Worm (Caenorhabditis elegans) whole organism, early embryonic: ENCODE data around the gene dmsr-13.

ENCODE experiments used
- B0310.2 ChIP-seq: sonication (generic microtip); optimal IDR thresholded peaks from 2 replicates; lab custom pipeline; 2016; ENCODE audit warnings: mild to moderate bottlenecking, missing genetic modification characterization, missing compliant biosample characterization
- F13C5.2 ChIP-seq: sonication (generic microtip); optimal IDR thresholded peaks from 2 replicates; lab custom pipeline; 2017; ENCODE audit warnings: mild to moderate bottlenecking, missing genetic modification characterization, inconsistent platforms, missing compliant biosample characterization
- aly-1 ChIP-seq: sonication (generic microtip); optimal IDR thresholded peaks from 2 replicates; lab custom pipeline; 2016; ENCODE audit warnings: missing genetic modification characterization, missing compliant biosample characterization
- ama-1 ChIP-seq: fragments of 150-350 bp; optimal IDR thresholded peaks from 2 replicates; lab custom pipeline; 2014
- ceh-13 ChIP-seq: fragments of 200-800 bp; sonication (Bioruptor generic); optimal IDR thresholded peaks from 2 replicates; lab custom pipeline; 2018; ENCODE audit warnings: mild to moderate bottlenecking, missing genetic modification characterization, missing compliant biosample characterization
- ceh-36 ChIP-seq: sonication (generic microtip); optimal IDR thresholded peaks from 2 replicates; lab custom pipeline; 2016; ENCODE audit warnings: missing genetic modification characterization, inconsistent platforms, missing compliant biosample characterization
- ets-7 ChIP-seq: sonication (generic microtip); optimal IDR thresholded peaks from 2 replicates; lab custom pipeline; 2016; ENCODE audit warnings: missing genotype, missing genetic modification characterization, missing compliant biosample characterization
- flt-1 ChIP-seq: fragments of 200-800 bp; sonication (Bioruptor generic); IDR thresholded peaks from 2 replicates; pipeline ENCODE4 v1.3.6; 2022; ENCODE audit warnings: missing genetic modification characterization, missing compliant biosample characterization
- hmbx-1 ChIP-seq: sonication (generic microtip); optimal IDR thresholded peaks from 2 replicates; lab custom pipeline; 2016; ENCODE audit warnings: mild to moderate bottlenecking, missing genetic modification characterization, missing compliant biosample characterization
- hmg-4 ChIP-seq: fragments of 200-800 bp; sonication (Bioruptor generic); optimal IDR thresholded peaks from 2 replicates; lab custom pipeline; 2018; ENCODE audit warnings: mild to moderate bottlenecking, missing genetic modification characterization, missing compliant biosample characterization
- hnd-1 ChIP-seq: sonication (generic microtip); optimal IDR thresholded peaks from 2 replicates; lab custom pipeline; 2016; ENCODE audit warnings: missing genetic modification characterization, missing compliant biosample characterization
- pes-1 ChIP-seq: fragments of 200-800 bp; sonication (Bioruptor generic); IDR thresholded peaks from 2 replicates; pipeline ENCODE4 v1.3.6; 2022; ENCODE audit warnings: missing genetic modification reagents, missing genetic modification characterization, missing compliant biosample characterization
- scrt-1 ChIP-seq: fragments of 200-800 bp; sonication (Bioruptor generic); IDR thresholded peaks from 2 replicates; pipeline ENCODE4 v1.3.6; 2022; ENCODE audit warnings: missing genetic modification characterization, missing compliant biosample characterization
- sea-1 ChIP-seq: fragments of 200-800 bp; sonication (Bioruptor generic); conservative IDR thresholded peaks from 2 replicates; pipeline ENCODE4 v1.3.6; 2022; ENCODE audit warnings: missing genetic modification characterization, missing compliant biosample characterization
- tbx-11 ChIP-seq: fragments of 200-800 bp; sonication (Bioruptor generic); IDR thresholded peaks from 2 replicates; pipeline ENCODE4 v1.3.6; 2022; ENCODE audit warnings: missing genetic modification characterization, missing compliant biosample characterization
- tbx-37 ChIP-seq: fragments of 200-800 bp; sonication (Bioruptor generic); conservative IDR thresholded peaks from 2 replicates; pipeline ENCODE4 v1.3.6; 2022; ENCODE audit warnings: missing genetic modification reagents, missing genetic modification characterization, missing compliant biosample characterization
- tra-4 ChIP-seq: sonication (generic microtip); optimal IDR thresholded peaks from 2 replicates; lab custom pipeline; 2017; ENCODE audit warnings: missing genetic modification characterization, missing compliant biosample characterization

Gene dmsr-13

DNA sequence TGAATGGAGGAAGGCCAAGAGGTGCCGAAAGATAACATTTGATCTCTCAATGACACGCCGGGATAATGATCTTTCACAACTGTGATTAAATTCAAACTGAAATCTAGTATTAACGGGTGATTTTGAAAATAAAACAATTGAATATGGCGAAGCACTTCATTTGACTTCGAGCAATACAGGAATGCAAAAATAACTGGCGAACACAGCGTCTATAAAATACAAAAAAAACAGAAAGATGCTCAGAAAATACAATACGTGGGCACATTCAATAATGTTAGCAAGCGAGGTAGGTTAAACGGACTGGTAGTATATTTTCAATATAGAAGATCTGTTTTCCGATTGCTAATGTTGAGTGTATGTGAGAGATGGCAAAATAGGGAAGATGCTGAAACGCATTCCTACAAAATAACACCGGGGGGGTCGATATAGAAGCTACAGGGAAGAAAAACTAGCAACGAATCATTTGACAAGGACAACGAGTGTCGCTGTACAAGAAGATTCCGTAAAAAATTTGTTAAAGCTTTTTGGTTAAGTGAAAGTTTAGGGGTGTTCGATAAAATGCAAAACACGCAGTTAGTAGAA lies 36.6 kb downstream of the dmsr-13 start:
- TF ChIP-seq sea-1 (GFP tag; lab: Robert Waterston, UW): no peak
- TF ChIP-seq F13C5.2 (tag; lab: Kevin White, UChicago): no peak
- no peak for TF ChIP-seq B0310.2 (tag; lab: Kevin White, UChicago)
- TF ChIP-seq tbx-37 (GFP tag; lab: Robert Waterston, UW): no peak
- TF ChIP-seq tra-4 (tag; lab: Kevin White, UChicago): no peak
- no peak for TF ChIP-seq ceh-36 (tag; lab: Kevin White, UChicago)
- TF ChIP-seq pes-1 (GFP tag; lab: Robert Waterston, UW): no peak
- no peak for TF ChIP-seq ama-1 (lab: Kevin White, UChicago)

DNA sequence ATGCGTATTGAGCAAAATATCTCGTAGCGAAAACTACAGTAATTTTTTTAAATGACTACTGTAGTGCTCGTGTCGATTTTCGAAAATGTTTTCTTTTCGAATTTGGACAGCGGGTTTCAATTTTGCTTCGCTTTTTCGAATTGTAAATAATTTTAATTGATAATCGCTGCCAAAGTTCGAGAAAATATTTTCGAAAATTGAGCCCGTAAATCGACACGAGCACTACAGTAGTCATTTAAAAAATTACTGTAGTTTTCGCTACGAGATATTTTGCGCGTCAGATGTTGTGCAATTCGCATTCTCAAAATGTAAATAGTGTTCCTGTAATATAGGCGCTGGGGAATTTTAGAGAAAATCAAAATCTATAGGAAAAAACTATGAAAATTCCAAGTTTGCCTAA lies 37.5 kb downstream of the dmsr-13 start:
- no peak for TF ChIP-seq ets-7 (tag; lab: Kevin White, UChicago)
- no peak for TF ChIP-seq hmg-4 (GFP tag; lab: Kevin White, UChicago)
- no peak for TF ChIP-seq B0310.2 (tag; lab: Kevin White, UChicago)
- no peak for TF ChIP-seq F13C5.2 (tag; lab: Kevin White, UChicago)
- no peak for TF ChIP-seq aly-1
- TF ChIP-seq sea-1 (GFP tag; lab: Robert Waterston, UW): no peak
- TF ChIP-seq hnd-1: no peak
- TF ChIP-seq ceh-13 (GFP tag; lab: Kevin White, UChicago): no peak
- no peak for TF ChIP-seq pes-1 (GFP tag; lab: Robert Waterston, UW)
- TF ChIP-seq tbx-37 (GFP tag; lab: Robert Waterston, UW): no peak
- TF ChIP-seq ceh-36 (tag; lab: Kevin White, UChicago): no peak
- no peak for TF ChIP-seq tbx-11 (GFP tag; lab: Robert Waterston, UW)
- TF ChIP-seq hmbx-1 (tag; lab: Kevin White, UChicago): no peak

- TF ChIP-seq tbx-37 (GFP tag; lab: Robert Waterston, UW) (no peak), F13C5.2 (tag; lab: Kevin White, UChicago) (no peak), scrt-1 (GFP tag; lab: Robert Waterston, UW) (no peak), B0310.2 (tag; lab: Kevin White, UChicago) (no peak), aly-1 (no peak), hnd-1 (no peak), tbx-11 (GFP tag; lab: Robert Waterston, UW) (no peak), ceh-13 (GFP tag; lab: Kevin White, UChicago) (no peak), hmg-4 (GFP tag; lab: Kevin White, UChicago) (no peak)
Observed at ce11 chrV:6780676-6781075, 39.0 kb downstream of the dmsr-13 start.

DNA sequence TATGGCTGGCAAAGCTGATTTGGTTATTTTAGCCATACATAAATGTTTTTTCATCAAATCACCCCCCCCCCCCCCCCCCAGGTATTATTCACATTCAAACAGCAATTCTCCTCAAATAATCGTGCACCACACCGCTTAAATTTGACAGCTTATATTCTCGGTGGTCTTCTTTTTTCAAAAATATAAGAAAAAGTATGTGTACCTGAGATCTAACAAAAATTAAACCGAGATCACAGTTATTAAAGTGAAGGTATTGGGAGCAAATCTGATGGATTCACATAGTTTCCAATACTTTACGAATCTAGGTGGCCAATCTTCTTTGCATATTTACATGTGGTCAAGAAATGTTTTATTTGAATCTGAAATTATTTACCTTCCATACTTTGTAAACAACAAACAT lies 39.5 kb downstream of the dmsr-13 start, which contains the start of gene ZC404.15:
TSS of gene ZC404.15 (plus strand) at position 301 of the 400 bp plus-strand sequence.
- TF ChIP-seq tbx-11 (GFP tag; lab: Robert Waterston, UW) (no peak), scrt-1 (GFP tag; lab: Robert Waterston, UW) (no peak), tbx-37 (GFP tag; lab: Robert Waterston, UW) (no peak)

DNA sequence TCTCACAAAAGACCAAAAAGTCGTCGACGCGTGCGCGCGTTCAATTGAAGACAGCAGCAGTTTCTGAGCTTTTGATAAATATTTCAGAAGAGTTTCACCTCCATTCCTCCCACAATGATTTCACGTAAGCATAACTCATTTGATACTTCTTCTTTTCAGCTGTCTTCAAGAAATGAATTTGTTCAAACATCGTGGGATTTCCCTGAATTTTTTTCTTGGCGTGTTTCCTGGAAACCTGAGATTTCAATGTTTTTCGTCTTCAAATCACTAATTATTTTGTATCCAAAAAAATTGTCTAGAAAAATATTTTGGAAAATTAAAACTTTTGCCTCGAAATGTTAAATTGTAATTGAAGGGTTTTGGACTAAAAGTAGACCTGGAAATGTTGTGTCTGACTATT lies 41.3 kb downstream of the dmsr-13 start:
- no peak for TF ChIP-seq ceh-36 (tag; lab: Kevin White, UChicago)
- TF ChIP-seq B0310.2 (tag; lab: Kevin White, UChicago): no peak
- TF ChIP-seq ceh-13 (GFP tag; lab: Kevin White, UChicago): no peak
- no peak for TF ChIP-seq hmg-4 (GFP tag; lab: Kevin White, UChicago)
- no peak for TF ChIP-seq pes-1 (GFP tag; lab: Robert Waterston, UW)
- TF ChIP-seq tbx-11 (GFP tag; lab: Robert Waterston, UW): no peak
- no peak for TF ChIP-seq tbx-37 (GFP tag; lab: Robert Waterston, UW)
- TF ChIP-seq hnd-1: no peak
- no peak for TF ChIP-seq aly-1
- TF ChIP-seq tra-4 (tag; lab: Kevin White, UChicago): no peak
- no peak for TF ChIP-seq hmbx-1 (tag; lab: Kevin White, UChicago)
- TF ChIP-seq F13C5.2 (tag; lab: Kevin White, UChicago): no peak
- no peak for TF ChIP-seq flt-1 (GFP tag; lab: Robert Waterston, UW)
- no peak for TF ChIP-seq scrt-1 (GFP tag; lab: Robert Waterston, UW)
- TF ChIP-seq ama-1 (lab: Kevin White, UChicago): no peak

- no peak for TF ChIP-seq sea-1 (GFP tag; lab: Robert Waterston, UW)
- TF ChIP-seq tbx-37 (GFP tag; lab: Robert Waterston, UW): no peak
- TF ChIP-seq B0310.2 (tag; lab: Kevin White, UChicago): no peak
- no peak for TF ChIP-seq ceh-36 (tag; lab: Kevin White, UChicago)
- TF ChIP-seq ets-7 (tag; lab: Kevin White, UChicago): no peak
- TF ChIP-seq hmbx-1 (tag; lab: Kevin White, UChicago): no peak
- TF ChIP-seq flt-1 (GFP tag; lab: Robert Waterston, UW): no peak
- TF ChIP-seq hmg-4 (GFP tag; lab: Kevin White, UChicago): no peak
- no peak for TF ChIP-seq tbx-11 (GFP tag; lab: Robert Waterston, UW)
- TF ChIP-seq ama-1 (lab: Kevin White, UChicago): no peak
- no peak for TF ChIP-seq F13C5.2 (tag; lab: Kevin White, UChicago)
- TF ChIP-seq scrt-1 (GFP tag; lab: Robert Waterston, UW): no peak
- TF ChIP-seq hnd-1: no peak
- TF ChIP-seq pes-1 (GFP tag; lab: Robert Waterston, UW): no peak
Observed at ce11 chrV:6775708-6776107, 44.0 kb downstream of the dmsr-13 start, which contains the start of gene srh-28. srh-28 (minus strand) TSS chrV:6775808.

ce11 chrV:6773735-6774134 lies 46.0 kb downstream of the dmsr-13 start, which contains the start of gene ZC404.16:
ZC404.16 (minus strand) TSS chrV:6773835.
- no peak for TF ChIP-seq scrt-1 (GFP tag; lab: Robert Waterston, UW)
- TF ChIP-seq ama-1 (lab: Kevin White, UChicago): no peak
- TF ChIP-seq B0310.2 (tag; lab: Kevin White, UChicago): no peak
- no peak for TF ChIP-seq pes-1 (GFP tag; lab: Robert Waterston, UW)
- TF ChIP-seq ets-7 (tag; lab: Kevin White, UChicago): no peak
- TF ChIP-seq tbx-37 (GFP tag; lab: Robert Waterston, UW): no peak
- no peak for TF ChIP-seq tbx-11 (GFP tag; lab: Robert Waterston, UW)
- no peak for TF ChIP-seq flt-1 (GFP tag; lab: Robert Waterston, UW)
- no peak for TF ChIP-seq ceh-13 (GFP tag; lab: Kevin White, UChicago)
- TF ChIP-seq ceh-36 (tag; lab: Kevin White, UChicago): no peak
- TF ChIP-seq hmg-4 (GFP tag; lab: Kevin White, UChicago): no peak
- no peak for TF ChIP-seq tra-4 (tag; lab: Kevin White, UChicago)
- TF ChIP-seq sea-1 (GFP tag; lab: Robert Waterston, UW): no peak
- no peak for TF ChIP-seq aly-1
